Worm (Caenorhabditis elegans) whole organism, L3 larva: Measurements from ENCODE around the gene ets-9.

Experiments
- R02D3.7 ChIP-seq: fragments of 150-350 bp; optimal IDR thresholded peaks from 2 replicates; lab custom pipeline; 2014; ENCODE audit warnings: missing biosample characterization, missing genetic modification characterization
- nhr-77 ChIP-seq: fragments of 150-350 bp; optimal IDR thresholded peaks from 2 replicates; lab custom pipeline; 2014; ENCODE audit warnings: missing biosample characterization, missing genetic modification characterization

- TF ChIP-seq R02D3.7 (tag; lab: Kevin White, UChicago), result no peak
- no peak for TF ChIP-seq nhr-77
Measured at ce11 chrX:4328816-4329215, 49.3 kb downstream of the ets-9 start, which contains the start of gene C24A8.5.
